Fruit fly (Drosophila melanogaster) whole organism, prepupa: ENCODE results near the gene CG34297.
A peak's percentile ranks its signal among the peaks of the same experiment; 100 is the strongest.

ENCODE experiments used
- Blimp-1 ChIP-seq: fragments of 200-800 bp; sonication (Bioruptor generic); optimal IDR thresholded peaks from 3 replicates; lab custom pipeline; 2017; ENCODE audit warnings: missing biosample characterization, missing genetic modification characterization, mild to moderate bottlenecking, moderate library complexity, missing genetic modification reagents
- CG10631 ChIP-seq: fragments of 200-800 bp; sonication (Bioruptor generic); optimal IDR thresholded peaks from 2 replicates; lab custom pipeline; 2016; ENCODE audit warnings: missing biosample characterization, missing genetic modification characterization
- CG10669 ChIP-seq: fragments of 200-800 bp; sonication (Bioruptor generic); optimal IDR thresholded peaks from 3 replicates; lab custom pipeline; 2018; ENCODE audit warnings: missing biosample characterization, mild to moderate bottlenecking, missing genetic modification characterization, moderate library complexity
- CG11294 ChIP-seq: fragments of 200-800 bp; sonication (Bioruptor generic); IDR thresholded peaks from 2 replicates; pipeline ENCODE4 v1.3.6; 2022; ENCODE audit warnings: missing biosample characterization, missing genetic modification characterization
- CG15336 ChIP-seq: fragments of 200-800 bp; sonication (Bioruptor generic); IDR thresholded peaks from 2 replicates; pipeline ENCODE4 v1.3.6; 2022; ENCODE audit warnings: missing biosample characterization, missing genetic modification characterization
- CG1621 ChIP-seq: fragments of 200-800 bp; sonication (Bioruptor generic); optimal IDR thresholded peaks from 3 replicates; lab custom pipeline; 2018; ENCODE audit warnings: missing biosample characterization, mild to moderate bottlenecking, missing genetic modification characterization
- CG32006 ChIP-seq: fragments of 200-800 bp; sonication (Bioruptor generic); optimal IDR thresholded peaks from 3 replicates; lab custom pipeline; 2017; ENCODE audit warnings: missing biosample characterization, mild to moderate bottlenecking, missing genetic modification characterization
- CG34406 ChIP-seq: fragments of 200-800 bp; sonication (Bioruptor generic); optimal IDR thresholded peaks from 3 replicates; lab custom pipeline; 2016; ENCODE audit warnings: missing biosample characterization, missing genetic modification characterization
- CG3919 ChIP-seq: fragments of 200-800 bp; sonication (Bioruptor generic); optimal IDR thresholded peaks from 3 replicates; lab custom pipeline; 2016; ENCODE audit warnings: missing biosample characterization, missing genetic modification characterization
- CG4318 ChIP-seq: fragments of 200-800 bp; sonication (Bioruptor generic); optimal IDR thresholded peaks from 3 replicates; lab custom pipeline; 2017; ENCODE audit warnings: missing biosample characterization, mild to moderate bottlenecking, missing genetic modification characterization
- CG7368 ChIP-seq: fragments of 200-800 bp; sonication (Bioruptor generic); optimal IDR thresholded peaks from 3 replicates; lab custom pipeline; 2016; ENCODE audit warnings: missing biosample characterization, missing genetic modification characterization
- CG8119 ChIP-seq: fragments of 200-800 bp; sonication (Bioruptor generic); IDR thresholded peaks from 3 replicates; pipeline ENCODE4 v1.3.6; 2022; ENCODE audit warnings: missing biosample characterization, missing genetic modification characterization
- CG8319 ChIP-seq: fragments of 200-800 bp; sonication (Bioruptor generic); optimal IDR thresholded peaks from 3 replicates; lab custom pipeline; 2016; ENCODE audit warnings: missing biosample characterization, missing genetic modification characterization
- CG8632 ChIP-seq: fragments of 200-800 bp; sonication (Bioruptor generic); optimal IDR thresholded peaks from 3 replicates; lab custom pipeline; 2016; ENCODE audit warnings: missing biosample characterization, missing genetic modification characterization
- Eip75B ChIP-seq: fragments of 200-800 bp; sonication (Bioruptor generic); optimal IDR thresholded peaks from 3 replicates; lab custom pipeline; 2016; ENCODE audit warnings: missing biosample characterization, missing genetic modification characterization
- Eip93F ChIP-seq: fragments of 200-800 bp; sonication (Bioruptor generic); optimal IDR thresholded peaks from 2 replicates; lab custom pipeline; 2016; ENCODE audit warnings: missing biosample characterization, mild to moderate bottlenecking, missing genetic modification characterization
- Ets96B ChIP-seq: fragments of 200-800 bp; optimal IDR thresholded peaks from 2 replicates; lab custom pipeline; 2019; ENCODE audit warnings: missing biosample characterization, mild to moderate bottlenecking, missing genetic modification characterization, moderate library complexity
- Hr38 ChIP-seq: sonication (Bioruptor generic); optimal IDR thresholded peaks from 2 replicates; lab custom pipeline; 2016; ENCODE audit warnings: missing biosample characterization, missing genetic modification characterization
- Hr4 ChIP-seq: fragments of 200-800 bp; sonication (Bioruptor generic); optimal IDR thresholded peaks from 3 replicates; lab custom pipeline; 2016; ENCODE audit warnings: missing biosample characterization, missing genetic modification characterization
- Lpt ChIP-seq: fragments of 200-800 bp; sonication (Bioruptor generic); optimal IDR thresholded peaks from 3 replicates; lab custom pipeline; 2016; ENCODE audit warnings: missing biosample characterization, missing genetic modification characterization
- Met ChIP-seq: fragments of 200-800 bp; sonication (Bioruptor generic); optimal IDR thresholded peaks from 3 replicates; lab custom pipeline; 2016; ENCODE audit warnings: missing biosample characterization, missing genetic modification characterization
- OdsH ChIP-seq: fragments of 200-800 bp; sonication (Bioruptor generic); optimal IDR thresholded peaks from 3 replicates; lab custom pipeline; 2016; ENCODE audit warnings: missing biosample characterization, missing genetic modification characterization
- Sox102F ChIP-seq: fragments of 200-800 bp; sonication (Bioruptor generic); optimal IDR thresholded peaks from 2 replicates; lab custom pipeline; 2016; ENCODE audit warnings: missing biosample characterization, mild to moderate bottlenecking, missing genetic modification characterization
- Sox14 ChIP-seq: fragments of 200-800 bp; sonication (Bioruptor generic); optimal IDR thresholded peaks from 3 replicates; lab custom pipeline; 2016; ENCODE audit warnings: missing biosample characterization, missing genetic modification characterization
- acj6 ChIP-seq: fragments of 200-800 bp; sonication (Bioruptor generic); optimal IDR thresholded peaks from 3 replicates; lab custom pipeline; 2016; ENCODE audit warnings: missing biosample characterization, missing genetic modification characterization
- cyc ChIP-seq: fragments of 200-800 bp; sonication (Bioruptor generic); optimal IDR thresholded peaks from 3 replicates; lab custom pipeline; 2016; ENCODE audit warnings: missing biosample characterization, missing genetic modification characterization
- dsx ChIP-seq: fragments of 200-800 bp; optimal IDR thresholded peaks from 3 replicates; lab custom pipeline; 2019; ENCODE audit warnings: missing biosample characterization, mild to moderate bottlenecking, missing genetic modification characterization, moderate library complexity; ENCODE audit not compliant: poor library complexity, severe bottlenecking
- eg ChIP-seq: fragments of 200-800 bp; sonication (Bioruptor generic); IDR thresholded peaks from 3 replicates; pipeline ENCODE4 v1.3.6; 2022; ENCODE audit warnings: missing biosample characterization, missing genetic modification characterization
- fd85E ChIP-seq: fragments of 200-800 bp; sonication (Bioruptor generic); optimal IDR thresholded peaks from 3 replicates; lab custom pipeline; 2016; ENCODE audit warnings: missing biosample characterization, missing genetic modification characterization
- lz ChIP-seq: fragments of 200-800 bp; sonication (Bioruptor generic); optimal IDR thresholded peaks from 3 replicates; lab custom pipeline; 2016; ENCODE audit warnings: missing biosample characterization, missing genetic modification characterization
- net ChIP-seq: fragments of 200-800 bp; sonication (Bioruptor generic); optimal IDR thresholded peaks from 3 replicates; lab custom pipeline; 2016; ENCODE audit warnings: missing biosample characterization, missing genetic modification characterization
- pdm3 ChIP-seq: fragments of 200-800 bp; sonication (Bioruptor generic); optimal IDR thresholded peaks from 3 replicates; lab custom pipeline; 2016; ENCODE audit warnings: missing biosample characterization, missing genetic modification characterization
- salr ChIP-seq, 2 experiments: fragments of 200-800 bp; sonication (Bioruptor generic); optimal IDR thresholded peaks; 3 replicates each; lab custom pipeline; 2016 to 2018; ENCODE audit warnings: missing biosample characterization in 2 of 2, missing genetic modification characterization in 2 of 2, mild to moderate bottlenecking in 1 of 2
- spab ChIP-seq: fragments of 200-800 bp; sonication (Bioruptor generic); optimal IDR thresholded peaks from 2 replicates; lab custom pipeline; 2017; ENCODE audit warnings: missing biosample characterization, mild to moderate bottlenecking, missing genetic modification characterization, missing genetic modification reagents
- ss ChIP-seq, 2 experiments: fragments of 200-800 bp; sonication (Bioruptor generic); optimal IDR thresholded peaks; 2 replicates in 1 of 2; 3 replicates in 1 of 2; lab custom pipeline; 2017 to 2018; ENCODE audit warnings: mild to moderate bottlenecking in 2 of 2, missing biosample characterization in 2 of 2, missing genetic modification characterization in 2 of 2, moderate library complexity in 1 of 2
- svp ChIP-seq: fragments of 200-800 bp; sonication (Bioruptor generic); peaks from one replicate; lab custom pipeline; 2016; ENCODE audit warnings: missing biosample characterization, missing genetic modification characterization
- topi ChIP-seq: fragments of 200-800 bp; sonication (Bioruptor generic); optimal IDR thresholded peaks from 3 replicates; lab custom pipeline; 2016; ENCODE audit warnings: missing biosample characterization, missing genetic modification characterization
- vri ChIP-seq: fragments of 200-800 bp; sonication (Bioruptor generic); optimal IDR thresholded peaks from 3 replicates; lab custom pipeline; 2016; ENCODE audit warnings: missing biosample characterization, mild to moderate bottlenecking, missing genetic modification characterization

Gene CG34297

DNA sequence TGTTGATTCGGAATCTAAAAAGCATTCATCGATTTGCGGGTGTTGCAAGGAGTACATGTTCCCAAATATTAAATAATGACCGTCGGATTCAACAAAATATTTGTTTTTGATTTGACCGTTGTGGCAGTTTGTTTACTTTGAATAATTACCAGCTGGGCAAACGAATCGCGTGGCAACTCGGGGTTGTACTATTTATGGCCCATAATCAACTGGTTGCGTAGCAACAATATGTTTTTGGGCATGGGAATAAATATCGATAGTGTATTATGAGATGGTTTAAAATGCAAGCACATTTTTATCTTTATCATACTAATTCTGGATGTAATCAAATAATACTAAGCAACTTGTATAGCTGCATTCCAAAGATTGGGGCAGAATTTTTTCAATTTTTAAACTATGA lies at the start of gene CG34297:
Gene CG34297, minus strand, starts transcription at position 101 of the 400 bp plus-strand sequence.
- TF ChIP-seq cyc (GFP tag; lab: Kevin White, UChicago) (no peak), acj6 (GFP tag; lab: Kevin White, UChicago) (no peak), salr (GFP tag; optimal IDR thresholded peaks at IDR 0.05; lab: Kevin White, UChicago) (no peak), net (GFP tag; lab: Kevin White, UChicago) (no peak), dsx (GFP tag; lab: Kevin White, UChicago) (no peak), CG34406 (GFP tag; lab: Kevin White, UChicago) (no peak), svp (peak; percentile 42)

DNA sequence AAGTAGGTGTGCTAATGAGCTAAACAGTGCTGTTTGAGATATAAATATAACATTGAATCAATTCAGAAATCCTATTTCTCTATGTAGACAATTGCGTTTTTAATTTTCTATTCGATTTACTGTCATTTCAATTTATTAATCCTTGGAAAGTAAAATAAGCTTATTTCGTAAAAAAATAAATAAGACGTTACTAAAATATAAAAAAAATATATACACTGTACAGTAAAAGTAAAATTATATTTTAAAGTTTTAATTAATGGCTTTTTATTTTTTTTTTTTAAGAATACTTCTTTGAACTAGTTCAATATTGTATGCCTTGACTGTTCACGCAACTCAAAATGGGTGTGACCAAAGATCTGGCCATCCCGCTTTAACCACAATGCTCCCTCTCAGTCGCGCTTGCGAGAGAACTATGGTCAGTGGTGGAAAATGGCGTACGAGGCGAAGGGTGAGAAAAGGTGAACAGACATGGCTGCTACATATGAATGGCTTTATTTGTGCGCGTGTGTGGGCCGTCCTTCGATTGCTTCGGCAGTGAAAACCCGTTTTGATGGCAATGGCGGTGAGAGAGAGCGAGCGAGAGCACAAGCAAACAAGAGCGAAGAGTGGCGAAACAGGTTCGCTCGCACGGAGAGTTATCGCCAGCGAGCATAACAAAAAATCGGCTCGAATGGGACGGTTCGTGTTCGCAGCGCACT lies 43.5 kb upstream of the CG34297 start, which contains the start of gene Dfd:
Gene Dfd, plus strand, starts transcription at position 648 of the 698 bp plus-strand sequence.
- no peak for TF ChIP-seq CG1621 (tag; lab: Kevin White, UChicago)
- peak; percentile 3 for TF ChIP-seq CG4318
- TF ChIP-seq OdsH (GFP tag; lab: Kevin White, UChicago) = peak; percentile 28
- peak in 1 of 2 experiments; percentile 25 for TF ChIP-seq ss (GFP tag; optimal IDR thresholded peaks at IDR 0.05; lab: Kevin White, UChicago)
- no peak for TF ChIP-seq Lpt (GFP tag; lab: Kevin White, UChicago)
- peak; percentile 52 for TF ChIP-seq CG32006
- TF ChIP-seq Sox102F (GFP tag; lab: Kevin White, UChicago) = no peak
- peak; percentile 13 for TF ChIP-seq Sox14 (GFP tag; lab: Kevin White, UChicago)
- TF ChIP-seq Hr4 = peak; percentile 36
- TF ChIP-seq fd85E (GFP tag; lab: Kevin White, UChicago) = no peak
- TF ChIP-seq CG8119 (GFP tag; lab: Robert Waterston, UW) = no peak
- no peak for TF ChIP-seq Met (GFP tag; lab: Kevin White, UChicago)
- peak; percentile 27 for TF ChIP-seq pdm3
- TF ChIP-seq CG10631 = peak; percentile 25
- TF ChIP-seq Eip93F (GFP tag; lab: Kevin White, UChicago) = no peak
- TF ChIP-seq CG11294 (GFP tag; lab: Robert Waterston, UW) = no peak
- no peak for TF ChIP-seq Ets96B
- TF ChIP-seq CG7368 = no peak
- no peak for TF ChIP-seq net (GFP tag; lab: Kevin White, UChicago)
- TF ChIP-seq topi (GFP tag; lab: Kevin White, UChicago) = no peak
- TF ChIP-seq CG3919 (GFP tag; lab: Kevin White, UChicago) = no peak
- peak; percentile 6 for TF ChIP-seq lz (GFP tag; lab: Kevin White, UChicago)
- no peak for TF ChIP-seq Eip75B
- peak; percentile 38 for TF ChIP-seq CG8632
- no peak for TF ChIP-seq CG15336 (GFP tag; lab: Robert Waterston, UW)
- TF ChIP-seq CG34406 (GFP tag; lab: Kevin White, UChicago) = peak; percentile 26
- TF ChIP-seq svp = peak; percentile 68
- TF ChIP-seq spab = no peak
- TF ChIP-seq vri (GFP tag; lab: Kevin White, UChicago) = no peak
- TF ChIP-seq Blimp-1 (GFP tag; lab: Kevin White, UChicago) = no peak
- peak; percentile 39; the same call in 2 of the 3 replicates for TF ChIP-seq eg (GFP tag; lab: Robert Waterston, UW)
- TF ChIP-seq Hr38 (GFP tag; lab: Kevin White, UChicago) = no peak
- peak in 1 of 2 experiments; percentile 35 for TF ChIP-seq salr (GFP tag; optimal IDR thresholded peaks at IDR 0.05; lab: Kevin White, UChicago)
- TF ChIP-seq CG10669 (GFP tag; lab: Kevin White, UChicago) = no peak

DNA sequence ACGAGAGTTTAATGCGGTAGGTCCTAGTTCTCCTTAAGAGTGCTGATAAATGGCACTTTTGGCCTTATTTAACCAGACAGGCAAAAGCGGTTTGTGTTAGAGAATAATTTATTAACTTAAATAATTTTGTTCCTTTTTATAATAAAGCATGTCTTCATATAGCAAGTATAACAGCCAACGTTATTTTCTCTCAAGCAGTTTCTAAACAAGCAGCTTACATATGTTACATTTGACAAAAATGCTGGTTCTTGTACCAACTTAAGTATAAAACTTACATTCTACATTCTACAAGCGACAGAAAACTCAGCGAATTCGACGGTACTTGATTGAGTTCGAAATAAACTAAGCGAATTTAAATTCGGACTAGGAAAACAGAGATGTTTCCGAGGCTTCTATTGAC lies 32.2 kb upstream of the CG34297 start:
- TF ChIP-seq Hr38 (GFP tag; lab: Kevin White, UChicago) (no peak), CG8319 (no peak)
